Fruit fly (Drosophila melanogaster) whole organism, wandering third instar larva: Measurements from ENCODE around the gene CG9458.
A peak's percentile ranks its signal among the peaks of the same experiment; 100 is the strongest.

Experiments
- Abd-B ChIP-seq: fragments of >200 bp; optimal IDR thresholded peaks from 2 replicates; lab custom pipeline; 2017; ENCODE audit warnings: missing biosample characterization, missing genetic modification characterization
- CG32264 ChIP-seq: fragments of 200-800 bp; sonication (Bioruptor generic); optimal IDR thresholded peaks from 2 replicates; lab custom pipeline; 2016; ENCODE audit warnings: missing biosample characterization, missing genetic modification characterization
- CG9705 ChIP-seq: fragments of 200-800 bp; sonication (Bioruptor generic); optimal IDR thresholded peaks from 2 replicates; lab custom pipeline; 2018; ENCODE audit warnings: missing biosample characterization, mild to moderate bottlenecking, missing genetic modification characterization
- CrebA ChIP-seq: fragments of 200-800 bp; sonication (Bioruptor generic); optimal IDR thresholded peaks from 2 replicates; lab custom pipeline; 2016; ENCODE audit warnings: missing biosample characterization, mild to moderate bottlenecking, missing genetic modification characterization, borderline replicate concordance
- Dfd ChIP-seq: fragments of >200 bp; optimal IDR thresholded peaks from 2 replicates; lab custom pipeline; 2017; ENCODE audit warnings: missing biosample characterization, missing genetic modification characterization
- Dif ChIP-seq: fragments of 200-275, 200-300 bp; sonication (Bioruptor generic); optimal IDR thresholded peaks from 2 replicates; lab custom pipeline; 2018; ENCODE audit warnings: missing biosample characterization, missing genetic modification characterization; ENCODE audit not compliant: partially characterized antibody
- GATAd ChIP-seq: sonication (Bioruptor generic); optimal IDR thresholded peaks from 2 replicates; lab custom pipeline; 2016; ENCODE audit warnings: missing biosample characterization, missing genetic modification characterization
- HLH106 ChIP-seq: fragments of 200-800 bp; optimal IDR thresholded peaks from 3 replicates; lab custom pipeline; 2019; ENCODE audit warnings: missing biosample characterization, mild to moderate bottlenecking, missing genetic modification characterization, moderate library complexity
- Hnf4 ChIP-seq: fragments of 200-800 bp; sonication (Bioruptor generic); optimal IDR thresholded peaks from 2 replicates; lab custom pipeline; 2016; ENCODE audit warnings: missing biosample characterization, mild to moderate bottlenecking, missing genetic modification characterization
- Hr78 ChIP-seq: fragments of >200 bp; optimal IDR thresholded peaks from 2 replicates; lab custom pipeline; 2017; ENCODE audit warnings: missing biosample characterization, missing genetic modification characterization
- Hr83 ChIP-seq: fragments of 200-300 bp; sonication (Bioruptor generic); optimal IDR thresholded peaks from 2 replicates; lab custom pipeline; 2016; ENCODE audit warnings: missing biosample characterization, mild to moderate bottlenecking, missing genetic modification characterization, moderate library complexity; ENCODE audit not compliant: poor library complexity, severe bottlenecking
- Jra ChIP-seq: sonication (Bioruptor generic); optimal IDR thresholded peaks from 2 replicates; lab custom pipeline; 2016; ENCODE audit warnings: missing biosample characterization, missing genetic modification characterization
- Mio ChIP-seq: sonication (Bioruptor generic); optimal IDR thresholded peaks from 2 replicates; lab custom pipeline; 2016; ENCODE audit warnings: missing biosample characterization, missing genetic modification characterization
- Myc ChIP-seq: fragments of >200 bp; optimal IDR thresholded peaks from 2 replicates; lab custom pipeline; 2017
- N ChIP-seq: fragments of >200 bp; optimal IDR thresholded peaks from 2 replicates; lab custom pipeline; 2018; ENCODE audit warnings: missing biosample characterization, missing external identifiers, missing genetic modification characterization
- OdsH ChIP-seq: fragments of 200-800 bp; sonication (Bioruptor generic); optimal IDR thresholded peaks from 2 replicates; lab custom pipeline; 2016; ENCODE audit warnings: missing biosample characterization, mild to moderate bottlenecking, missing genetic modification characterization
- Rel ChIP-seq, 2 experiments: fragments of 200-800 bp; sonication (Bioruptor generic) in 1 of 2; optimal IDR thresholded peaks; 2 replicates in 1 of 2; 3 replicates in 1 of 2; lab custom pipeline; 2016 to 2019; ENCODE audit warnings: mild to moderate bottlenecking in 2 of 2, missing biosample characterization in 2 of 2, missing genetic modification characterization in 2 of 2, moderate library complexity in 1 of 2
- Sp1 ChIP-seq: fragments of 200-800 bp; sonication (Bioruptor generic); optimal IDR thresholded peaks from 3 replicates; lab custom pipeline; 2019; ENCODE audit warnings: missing biosample characterization, mild to moderate bottlenecking, missing genetic modification characterization, moderate library complexity
- Vsx2 ChIP-seq: fragments of 200-300, 225-300 bp; sonication (Bioruptor generic); optimal IDR thresholded peaks from 2 replicates; lab custom pipeline; 2018; ENCODE audit warnings: missing biosample characterization, missing genetic modification characterization; ENCODE audit not compliant: partially characterized antibody
- br ChIP-seq: fragments of 200-800 bp; sonication (Bioruptor generic); optimal IDR thresholded peaks from 2 replicates; lab custom pipeline; 2016; ENCODE audit warnings: missing biosample characterization, missing genetic modification characterization
- brk ChIP-seq: fragments of 200-800 bp; sonication (Bioruptor generic); optimal IDR thresholded peaks from 2 replicates; lab custom pipeline; 2016; ENCODE audit warnings: missing biosample characterization, mild to moderate bottlenecking, missing genetic modification characterization
- dl ChIP-seq, 2 experiments: fragments of 175-275, 200-275 bp in 1 of 2; fragments of 200-275 bp in 1 of 2; sonication (Bioruptor generic); optimal IDR thresholded peaks; lab custom pipeline; 2018; ENCODE audit warnings: mild to moderate bottlenecking in 2 of 2, missing biosample characterization in 2 of 2, missing genetic modification characterization in 2 of 2, moderate library complexity in 2 of 2; ENCODE audit not compliant: partially characterized antibody in 2 of 2, insufficient read depth in 1 of 2
- dmrt93B ChIP-seq: fragments of 200-800 bp; sonication (Bioruptor generic); optimal IDR thresholded peaks from 2 replicates; lab custom pipeline; 2018; ENCODE audit warnings: missing biosample characterization, mild to moderate bottlenecking, missing genetic modification characterization
- dsf ChIP-seq: sonication (Bioruptor generic); optimal IDR thresholded peaks from 2 replicates; lab custom pipeline; 2016; ENCODE audit warnings: missing biosample characterization, missing genetic modification characterization, borderline replicate concordance
- ey ChIP-seq: fragments of 200-800 bp; sonication (Bioruptor generic); optimal IDR thresholded peaks from 2 replicates; lab custom pipeline; 2016; ENCODE audit warnings: missing biosample characterization, missing genetic modification characterization
- foxo ChIP-seq, 2 experiments: fragments of 200-800 bp; sonication (Bioruptor generic); optimal IDR thresholded peaks; 2 replicates in 1 of 2; 3 replicates in 1 of 2; lab custom pipeline; 2016 to 2017; ENCODE audit warnings: missing biosample characterization in 2 of 2, missing genetic modification characterization in 2 of 2
- fru ChIP-seq: fragments of 200-800 bp; sonication (Bioruptor generic); optimal IDR thresholded peaks from 3 replicates; lab custom pipeline; 2016; ENCODE audit warnings: missing biosample characterization, mild to moderate bottlenecking, missing genetic modification characterization
- h ChIP-seq: fragments of 200-800 bp; sonication (Bioruptor generic); optimal IDR thresholded peaks from 3 replicates; lab custom pipeline; 2016; ENCODE audit warnings: missing biosample characterization, mild to moderate bottlenecking, missing genetic modification characterization
- jim ChIP-seq: fragments of 175-275, 200-325 bp; sonication (Bioruptor generic); optimal IDR thresholded peaks from 2 replicates; lab custom pipeline; 2016; ENCODE audit warnings: missing biosample characterization, mild to moderate bottlenecking, missing genetic modification characterization
- lola ChIP-seq: fragments of >200 bp; optimal IDR thresholded peaks from 2 replicates; lab custom pipeline; 2017; ENCODE audit warnings: missing biosample characterization, missing genetic modification characterization
- pan ChIP-seq: fragments of >200 bp; optimal IDR thresholded peaks from 2 replicates; lab custom pipeline; 2017
- psq ChIP-seq: fragments of 200-800 bp; sonication (Bioruptor generic); optimal IDR thresholded peaks from 3 replicates; lab custom pipeline; 2017; ENCODE audit warnings: missing biosample characterization, mild to moderate bottlenecking, missing genetic modification characterization, moderate library complexity
- rgr ChIP-seq: fragments of 200-800 bp; sonication (Bioruptor generic); optimal IDR thresholded peaks from 3 replicates; lab custom pipeline; 2016; ENCODE audit warnings: missing biosample characterization, mild to moderate bottlenecking, missing genetic modification characterization
- sage ChIP-seq: fragments of 200-800 bp; sonication (Bioruptor generic); optimal IDR thresholded peaks from 2 replicates; lab custom pipeline; 2016; ENCODE audit warnings: missing biosample characterization, mild to moderate bottlenecking, missing genetic modification characterization
- sv ChIP-seq: fragments of 200-800 bp; sonication (Bioruptor generic); optimal IDR thresholded peaks from 3 replicates; lab custom pipeline; 2016; ENCODE audit warnings: missing biosample characterization, missing genetic modification characterization
- tai ChIP-seq: sonication (Bioruptor generic); optimal IDR thresholded peaks from 2 replicates; lab custom pipeline; 2016; ENCODE audit warnings: missing biosample characterization, missing genetic modification characterization
- usp ChIP-seq: fragments of >200 bp; optimal IDR thresholded peaks from 2 replicates; lab custom pipeline; 2017; ENCODE audit warnings: missing biosample characterization, missing genetic modification characterization
- woc ChIP-seq: sonication (Bioruptor generic); optimal IDR thresholded peaks from 2 replicates; lab custom pipeline; 2016; ENCODE audit warnings: missing biosample characterization, mild to moderate bottlenecking, missing genetic modification characterization

CG9458 gene

DNA sequence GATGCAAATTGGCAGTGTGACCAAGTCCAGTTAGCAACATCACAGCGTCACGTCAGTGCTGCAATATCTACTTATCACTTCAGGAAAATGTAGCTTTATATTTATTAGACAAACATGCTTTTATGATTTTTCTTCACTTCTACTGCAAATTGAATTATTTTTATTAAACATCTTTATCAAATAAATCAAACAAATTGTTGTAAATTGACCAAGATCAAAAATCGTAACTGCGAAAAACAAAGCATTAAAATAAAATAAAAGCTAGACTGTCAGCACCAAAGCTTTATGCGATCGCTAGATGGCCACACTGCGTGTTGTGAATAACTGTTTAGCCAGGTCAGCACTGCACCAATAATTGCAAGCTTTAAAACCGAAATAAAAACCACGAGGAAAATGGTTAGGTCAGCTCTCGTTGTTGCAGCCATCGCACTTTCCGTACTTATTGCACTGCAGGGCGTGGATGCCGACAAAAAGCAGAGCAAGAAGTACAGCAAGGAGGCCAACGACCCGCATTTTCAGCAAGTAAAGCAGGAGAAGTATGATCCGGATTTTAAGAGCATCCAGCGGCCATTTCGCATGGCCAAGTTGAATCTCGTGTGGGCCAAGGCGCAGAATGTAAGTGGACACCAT, 28.4 kb downstream of the CG9458 start, which contains the start of the genes CG12945 and CG8507:
Gene CG12945, minus strand, starts transcription at position 45 of the 630 bp plus-strand sequence.
Gene CG8507, plus strand, starts transcription at position 307 of the 630 bp plus-strand sequence.
- TF ChIP-seq Hr83 (GFP tag; lab: Kevin White, UChicago) (no peak), dmrt93B (GFP tag; lab: Kevin White, UChicago) (no peak), CrebA (GFP tag; lab: Kevin White, UChicago) (no peak), Hr78 (no peak), h (peak; percentile 65), rgr (GFP tag; lab: Kevin White, UChicago) (no peak), CG32264 (GFP tag; lab: Kevin White, UChicago) (no peak), Dfd (GFP tag; lab: Kevin White, UChicago) (no peak), psq (peak; percentile 48), sv (peak; percentile 43), Dif (GFP tag; lab: Kevin White, UChicago) (no peak), dsf (no peak), br (GFP tag; lab: Kevin White, UChicago) (peak; percentile 32), Jra (GFP tag; lab: Kevin White, UChicago) (peak; percentile 37), Hnf4 (no peak), ey (peak; percentile 46), OdsH (peak; percentile 23), Mio (no peak), Abd-B (GFP tag; lab: Kevin White, UChicago) (no peak), Rel (GFP tag; optimal IDR thresholded peaks at IDR 0.05; lab: Kevin White, UChicago) (no peak), Rel (tag; optimal IDR thresholded peaks at IDR 0.05; lab: Kevin White, UChicago) (peak; percentile 94), fru (GFP tag; lab: Kevin White, UChicago) (no peak), dl (GFP tag; optimal IDR thresholded peaks at IDR 0.05; lab: Kevin White, UChicago; ENCODE audit: insufficient read depth in 1 of 2, partially characterized antibody in 2 of 2) (no peak), sage (no peak), usp (no peak), jim (GFP tag; lab: Kevin White, UChicago) (no peak), lola (GFP tag; lab: Kevin White, UChicago) (no peak), foxo (GFP tag; optimal IDR thresholded peaks at IDR 0.05; lab: Kevin White, UChicago) (peak in 1 of 2 experiments; percentile 68), CG9705 (GFP tag; lab: Kevin White, UChicago) (peak; percentile 52), tai (GFP tag; lab: Kevin White, UChicago) (no peak), brk (GFP tag; lab: Kevin White, UChicago) (no peak), Vsx2 (no peak), HLH106 (tag; lab: Kevin White, UChicago) (peak; percentile 76), N (GFP tag; lab: Kevin White, UChicago) (no peak), pan (lab: Kevin White, UChicago) (no peak), GATAd (GFP tag; lab: Kevin White, UChicago) (no peak), Myc (peak; percentile 92), woc (GFP tag; lab: Kevin White, UChicago) (peak; percentile 91), Sp1 (GFP tag; lab: Kevin White, UChicago) (peak; percentile 68)

DNA sequence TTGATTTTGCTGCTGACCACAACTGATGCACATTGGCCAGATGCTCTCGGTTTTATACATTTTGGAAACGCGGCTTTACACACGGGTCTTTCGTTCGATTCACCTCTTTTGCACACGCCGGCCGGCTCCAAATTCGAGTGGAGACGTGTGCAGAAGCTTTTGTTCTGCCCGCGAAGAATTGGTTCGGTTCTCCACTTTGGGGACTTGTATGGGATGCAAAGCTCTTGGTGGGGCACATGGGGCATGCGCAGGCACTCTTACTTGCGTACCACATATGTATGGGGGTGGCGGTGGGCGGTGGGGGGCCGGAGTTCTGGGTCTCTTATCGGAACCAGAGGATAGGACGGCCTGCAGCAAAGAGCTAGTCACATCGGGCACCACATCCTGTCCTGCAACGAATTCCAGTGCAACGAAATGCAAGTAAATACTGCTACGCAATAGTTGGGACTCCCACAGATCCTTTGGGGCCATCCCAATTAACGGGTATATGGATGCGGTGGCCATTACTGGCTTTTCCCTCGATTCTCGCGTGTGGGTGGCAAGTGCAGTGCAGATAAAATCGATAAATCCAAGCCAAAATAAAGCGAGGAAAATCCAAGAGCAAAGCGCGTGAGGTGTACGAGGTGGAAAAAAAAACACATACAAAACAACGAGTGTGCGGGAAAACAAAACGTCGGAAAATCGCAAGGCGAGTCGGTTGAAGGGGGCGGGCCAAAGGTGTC, 35.2 kb downstream of the CG9458 start, which contains the start of the genes MtnA and CG8500:
Gene MtnA, minus strand, starts transcription at position 30 of the 722 bp plus-strand sequence.
Gene CG8500, plus strand, starts transcription at position 313 of the 722 bp plus-strand sequence.
- TF ChIP-seq Vsx2, result peak; percentile 100
- TF ChIP-seq tai (GFP tag; lab: Kevin White, UChicago), result no peak
- TF ChIP-seq dl (GFP tag; optimal IDR thresholded peaks at IDR 0.05; lab: Kevin White, UChicago; ENCODE audit: insufficient read depth in 1 of 2, partially characterized antibody in 2 of 2), result peak; percentile 97 to 99
- peak in 1 of 2 experiments; percentile 8 for TF ChIP-seq foxo (GFP tag; optimal IDR thresholded peaks at IDR 0.05; lab: Kevin White, UChicago)
- no peak for TF ChIP-seq Rel (GFP tag; optimal IDR thresholded peaks at IDR 0.05; lab: Kevin White, UChicago)
- peak; percentile 54 for TF ChIP-seq Rel (tag; optimal IDR thresholded peaks at IDR 0.05; lab: Kevin White, UChicago)
- no peak for TF ChIP-seq Dfd (GFP tag; lab: Kevin White, UChicago)
- TF ChIP-seq Myc, result peak; percentile 8
- no peak for TF ChIP-seq OdsH
- TF ChIP-seq Mio, result no peak
- peak; percentile 17 for TF ChIP-seq h
- TF ChIP-seq Dif (GFP tag; lab: Kevin White, UChicago), result peak; percentile 100
- TF ChIP-seq rgr (GFP tag; lab: Kevin White, UChicago), result peak; percentile 48
